Worm (Caenorhabditis elegans): ENCODE measurements around the gene fbxb-33.

DNA sequence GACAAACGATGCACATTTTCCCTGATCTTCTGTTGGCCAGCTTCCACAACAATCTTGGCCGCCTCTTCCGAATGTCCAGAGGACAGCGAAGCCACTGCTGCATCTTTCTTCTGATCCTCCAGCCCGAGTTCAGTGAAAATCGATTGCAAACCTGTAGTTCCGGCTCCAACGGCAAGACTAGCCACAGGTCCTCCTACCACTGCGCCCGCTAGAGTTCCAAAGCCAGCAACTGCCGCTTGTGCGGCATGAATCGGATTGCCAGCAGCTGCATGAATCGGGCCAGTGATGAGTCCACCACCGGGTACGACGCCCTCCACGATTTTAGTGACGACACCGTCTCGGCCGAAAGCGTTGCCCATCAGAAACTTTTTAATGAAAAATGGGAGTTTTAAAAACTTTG is 41.1 kb downstream of the fbxb-33 start, which contains the start of gene ifas-1:
- TF ChIP-seq ztf-16 (tag; optimal IDR thresholded peaks at IDR 0.05) (no peak), ama-1 (optimal IDR thresholded peaks at IDR 0.05) (no peak), unc-55 (GFP tag; optimal IDR thresholded peaks at IDR 0.05) (no peak), ceh-19 (GFP tag; optimal IDR thresholded peaks at IDR 0.05) (no peak), pqm-1 (tag; optimal IDR thresholded peaks at IDR 0.05) (no peak), tbx-2 (tag; optimal IDR thresholded peaks at IDR 0.05) (no peak)
